Worm (Caenorhabditis elegans): ENCODE measurements around the gene trxr-2.

DNA sequence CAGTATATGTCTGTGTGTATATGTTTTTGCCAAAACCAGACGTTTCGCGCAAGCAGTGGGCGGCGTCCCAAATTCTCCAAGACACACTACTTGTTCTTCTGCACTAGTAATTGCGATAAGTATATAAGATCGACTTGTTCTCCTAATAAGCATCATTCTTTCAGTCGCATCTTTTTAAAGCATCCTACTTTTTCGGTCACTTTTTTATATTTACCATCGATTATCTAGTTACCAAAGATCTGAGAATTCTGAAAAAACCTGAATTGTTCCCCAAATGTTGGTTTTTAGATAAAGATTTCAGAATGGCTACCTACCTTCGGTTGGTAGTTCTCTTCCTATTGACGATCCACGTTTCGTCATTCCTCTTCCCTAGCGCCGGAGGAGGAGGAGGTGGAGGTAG, 48.4 kb downstream of the trxr-2 start, which contains the start of gene grl-25:
- TF ChIP-seq nhr-77 (tag; optimal IDR thresholded peaks at IDR 0.05) (no peak), fos-1 (tag; optimal IDR thresholded peaks at IDR 0.05) (no peak), unc-39 (tag; optimal IDR thresholded peaks at IDR 0.05) (no peak), sem-4 (tag; optimal IDR thresholded peaks at IDR 0.05) (no peak), nhr-129 (tag; optimal IDR thresholded peaks at IDR 0.05) (no peak), F13H6.1 (tag; optimal IDR thresholded peaks at IDR 0.05) (no peak), elt-1 (tag; optimal IDR thresholded peaks at IDR 0.05) (no peak), lsy-2 (tag; optimal IDR thresholded peaks at IDR 0.05) (no peak), nhr-11 (tag; optimal IDR thresholded peaks at IDR 0.05) (no peak), ceh-16 (tag; optimal IDR thresholded peaks at IDR 0.05) (no peak)
